Fruit fly (Drosophila melanogaster) S2 (cell line): ENCODE data around the gene Tim17a1.

ENCODE experiments used
- CG8478 ChIP-seq: fragments of >200 bp; optimal IDR thresholded peaks from 2 replicates; lab custom pipeline; 2018
- CTCF ChIP-seq, 2 experiments: fragments of >200 bp; optimal IDR thresholded peaks; 2 replicates each; lab custom pipeline; 2018

DNA sequence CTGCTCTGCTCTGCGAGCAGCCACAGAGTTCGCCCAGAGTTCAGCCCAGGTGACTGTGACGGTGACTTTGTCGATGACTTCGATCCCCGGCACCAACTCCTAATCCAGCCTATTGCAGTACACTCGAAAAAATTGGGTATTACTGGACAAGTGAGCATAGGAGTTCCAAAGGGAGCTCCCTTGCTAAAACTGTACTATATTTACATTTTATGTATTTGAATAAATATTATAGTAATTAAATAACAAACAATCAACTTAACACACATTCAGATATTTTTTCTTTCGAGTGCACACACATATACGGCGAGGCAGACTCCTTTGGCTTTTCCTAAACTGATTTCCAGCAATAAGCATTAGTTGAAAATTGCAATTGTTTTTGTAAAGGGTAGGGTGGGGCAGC is 49.0 kb downstream of the Tim17a1 start:
- no peak for TF ChIP-seq CG8478 (lab: Kevin White, UChicago)
- TF ChIP-seq CTCF (optimal IDR thresholded peaks at IDR 0.05; lab: Kevin White, UChicago) = no peak
